Worm (Caenorhabditis elegans) whole organism, young adult: ENCODE data around the gene F56D2.8.

Experiments used
- F57C9.4 ChIP-seq: sonication (generic microtip); optimal IDR thresholded peaks from 2 replicates; lab custom pipeline; 2017; ENCODE audit warnings: mild to moderate bottlenecking, missing genetic modification characterization, missing compliant biosample characterization
- ccch-3 ChIP-seq: fragments of 200-800 bp; sonication (Bioruptor generic); optimal IDR thresholded peaks from 2 replicates; lab custom pipeline; 2018; ENCODE audit warnings: mild to moderate bottlenecking, missing genetic modification characterization, missing compliant biosample characterization
- lin-26 ChIP-seq: fragments of 200-800 bp; sonication (Bioruptor generic); IDR thresholded peaks from 2 replicates; pipeline ENCODE4 v1.3.6; 2022; ENCODE audit warnings: missing genetic modification reagents, missing genetic modification characterization, missing compliant biosample characterization
- madf-6 ChIP-seq: fragments of 200-800 bp; sonication (Bioruptor generic); IDR thresholded peaks from 2 replicates; pipeline ENCODE4 v1.3.6; 2022; ENCODE audit warnings: missing genetic modification reagents, missing genetic modification characterization, missing compliant biosample characterization
- somi-1 ChIP-seq: fragments of 200-800 bp; sonication (Bioruptor generic); optimal IDR thresholded peaks from 2 replicates; lab custom pipeline; 2018; ENCODE audit warnings: mild to moderate bottlenecking, missing genetic modification characterization, missing compliant biosample characterization
- unc-130 ChIP-seq: sonication (generic microtip); optimal IDR thresholded peaks from 2 replicates; lab custom pipeline; 2016; ENCODE audit warnings: missing genetic modification reagents, missing genetic modification characterization, missing compliant biosample characterization
- unc-62 ChIP-seq: fragments of 150-350 bp; optimal IDR thresholded peaks from 2 replicates; lab custom pipeline; 2014; ENCODE audit warnings: missing biosample characterization, missing genetic modification reagents, missing genetic modification characterization

- no peak for TF ChIP-seq unc-62 (GFP tag; lab: Kevin White, UChicago)
- no peak for TF ChIP-seq unc-130 (GFP tag; lab: Kevin White, UChicago)
- no peak for TF ChIP-seq madf-6
- TF ChIP-seq somi-1 (GFP tag; lab: Kevin White, UChicago), result no peak
- TF ChIP-seq lin-26 (GFP tag; lab: Robert Waterston, UW), result 0 out of 2 replicates have a peak, but pooled peaks have one; percentile 53
- TF ChIP-seq F57C9.4, result no peak
- no peak for TF ChIP-seq ccch-3 (GFP tag; lab: Kevin White, UChicago)
These were observed 31.8 kb downstream of the F56D2.8 start for ce11 chrIII:5550844-5551243.
